Worm (Caenorhabditis elegans): Measurements from ENCODE around the gene sao-1.

sao-1 gene

DNA sequence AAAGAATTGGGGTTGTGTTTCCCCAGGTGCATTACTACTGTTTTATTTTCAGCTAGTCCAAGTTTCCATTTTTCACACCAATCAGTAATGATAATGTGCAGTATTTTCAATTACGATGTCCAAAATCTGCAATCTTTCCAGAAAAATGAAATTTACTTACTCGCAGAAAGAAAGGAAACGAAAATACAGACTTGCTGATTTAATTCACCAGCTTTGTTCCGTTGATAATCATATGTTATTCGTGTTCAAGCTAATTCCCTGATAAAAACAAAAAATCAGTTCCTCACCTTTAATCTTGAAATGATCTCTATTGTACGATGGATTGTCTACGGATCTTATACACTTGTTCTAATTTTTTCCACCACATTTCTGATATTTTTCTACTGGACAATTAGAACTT is 39.9 kb upstream of the sao-1 start, which contains the start of gene srxa-11:
TSS of gene srxa-11 (plus strand) at position 301 of the 400 bp plus-strand sequence.
- TF ChIP-seq sdz-12 (GFP tag; optimal IDR thresholded peaks at IDR 0.05): no peak
- no peak for TF ChIP-seq nhr-77 (tag; optimal IDR thresholded peaks at IDR 0.05)

DNA sequence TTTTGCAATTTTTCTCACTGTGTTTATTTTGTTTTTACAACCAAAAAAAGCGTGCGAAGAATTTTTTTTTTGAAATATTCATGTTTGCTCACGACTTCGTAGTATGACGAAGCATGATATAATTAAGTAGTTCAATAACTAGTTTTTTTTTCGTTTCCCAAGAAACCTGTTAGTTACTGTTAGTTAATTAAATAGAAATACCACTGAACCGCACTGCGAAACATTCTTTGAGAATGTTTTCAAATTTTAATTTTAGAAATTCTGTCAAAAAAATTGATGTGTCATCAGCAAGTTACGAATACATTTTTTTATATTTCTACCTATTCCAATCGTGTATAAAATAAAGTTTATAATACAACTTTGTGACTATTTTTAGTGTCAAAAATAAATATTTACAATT is 37.3 kb upstream of the sao-1 start, which contains the start of gene srxa-12:
TSS of gene srxa-12 (plus strand) at position 301 of the 400 bp plus-strand sequence.
- TF ChIP-seq nhr-77 (tag; optimal IDR thresholded peaks at IDR 0.05) (no peak), tag-97 (GFP tag; IDR thresholded peaks at IDR 0.05) (no peak), ceh-32 (tag; optimal IDR thresholded peaks at IDR 0.05; ENCODE audit: poor library complexity) (no peak), zip-11 (GFP tag; IDR thresholded peaks at IDR 0.05) (no peak)

ce11 chrV:13929503-13929902 is 34.2 kb upstream of the sao-1 start, which contains the start of gene srxa-13:
srxa-13 (plus strand) TSS chrV:13929803.
- no peak for TF ChIP-seq jun-1 (tag; optimal IDR thresholded peaks at IDR 0.05)
- no peak for TF ChIP-seq zfp-2 (tag; optimal IDR thresholded peaks at IDR 0.05)
- TF ChIP-seq ztf-11 (tag; optimal IDR thresholded peaks at IDR 0.05): no peak
- no peak for TF ChIP-seq hlh-30 (tag; optimal IDR thresholded peaks at IDR 0.05; ENCODE audit: insufficient read depth)
- no peak for TF ChIP-seq spr-1 (tag; optimal IDR thresholded peaks at IDR 0.05)
- no peak for TF ChIP-seq nhr-111 (GFP tag; optimal IDR thresholded peaks at IDR 0.05)
- no peak for TF ChIP-seq lim-7 (GFP tag; IDR thresholded peaks at IDR 0.05)
- TF ChIP-seq unc-62 (GFP tag; optimal IDR thresholded peaks at IDR 0.05 in 1 of 2): no peak
- no peak for TF ChIP-seq unc-62 (tag; optimal IDR thresholded peaks at IDR 0.05)
- TF ChIP-seq ZK546.5 (tag; optimal IDR thresholded peaks at IDR 0.05): no peak
- TF ChIP-seq mes-2 (tag; optimal IDR thresholded peaks at IDR 0.05; ENCODE audit: poor library complexity, severe bottlenecking): no peak
- TF ChIP-seq nhr-237 (tag; optimal IDR thresholded peaks at IDR 0.05): no peak
- no peak for TF ChIP-seq attf-4 (tag; optimal IDR thresholded peaks at IDR 0.05)
- TF ChIP-seq nhr-48 (tag; optimal IDR thresholded peaks at IDR 0.05): no peak

- TF ChIP-seq aha-1 (tag) (peak; percentile 18), nhr-25 (tag; optimal IDR thresholded peaks at IDR 0.05; ENCODE audit: borderline replicate concordance, insufficient read depth) (no peak), ztf-11 (tag; optimal IDR thresholded peaks at IDR 0.05) (no peak), set-16 (GFP tag; IDR thresholded peaks at IDR 0.05) (no peak)
Observed at ce11 chrV:13931225-13931624, 32.5 kb upstream of the sao-1 start, which contains the start of gene C06B3.16. C06B3.16 (plus strand) TSS chrV:13931525.

DNA sequence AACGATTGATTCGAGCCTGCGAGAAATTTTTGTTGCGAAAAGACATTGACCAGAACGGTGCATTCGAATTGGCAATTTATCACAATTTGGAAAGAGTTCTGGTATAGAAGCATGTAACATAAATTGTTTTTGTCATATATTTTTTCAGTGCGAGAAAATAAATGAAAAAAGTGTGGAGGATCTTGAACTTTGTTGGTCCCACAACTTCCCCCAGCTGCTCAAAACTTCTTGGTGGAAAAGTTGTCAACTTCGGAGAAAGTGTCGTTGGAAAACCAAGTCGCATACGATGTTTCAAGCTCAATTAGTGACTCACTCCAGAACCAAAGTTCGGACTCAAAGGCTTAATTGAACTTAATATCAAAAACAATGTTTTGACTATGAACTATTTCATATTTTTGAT is 31.8 kb upstream of the sao-1 start:
- TF ChIP-seq ceh-28 (tag; optimal IDR thresholded peaks at IDR 0.05) (no peak), aha-1 (tag) (peak; percentile 94), mes-2 (tag; optimal IDR thresholded peaks at IDR 0.05; ENCODE audit: poor library complexity, severe bottlenecking) (no peak), unc-130 (GFP tag; optimal IDR thresholded peaks at IDR 0.05) (no peak), Y105C5A.15 (GFP tag; IDR thresholded peaks at IDR 0.05) (no peak), lin-29 (GFP tag; IDR thresholded peaks at IDR 0.05) (no peak), ztf-11 (tag; optimal IDR thresholded peaks at IDR 0.05) (no peak), unc-62 (GFP tag; optimal IDR thresholded peaks at IDR 0.05 in 1 of 2) (peak in 1 of 2 experiments; percentile 34), unc-62 (tag; optimal IDR thresholded peaks at IDR 0.05) (no peak), zfp-2 (tag; optimal IDR thresholded peaks at IDR 0.05) (no peak), dmd-8 (GFP tag; IDR thresholded peaks at IDR 0.05) (no peak), nhr-48 (tag; optimal IDR thresholded peaks at IDR 0.05) (no peak), D1046.2 (GFP tag; IDR thresholded peaks at IDR 0.05) (no peak), mdl-1 (tag; optimal IDR thresholded peaks at IDR 0.05) (no peak), F26F4.8 (GFP tag; conservative IDR thresholded peaks at IDR 0.05) (no peak), mxl-3 (GFP tag; optimal IDR thresholded peaks at IDR 0.05) (no peak)

ce11 chrV:13934545-13934944 is 29.2 kb upstream of the sao-1 start, which contains the start of gene R10D12.1:
R10D12.1 (minus strand) TSS chrV:13934645.
- TF ChIP-seq Y48G9A.11 (GFP tag; IDR thresholded peaks at IDR 0.05) (no peak), mxl-2 (GFP tag; conservative IDR thresholded peaks at IDR 0.05) (no peak), ceh-32 (tag; optimal IDR thresholded peaks at IDR 0.05; ENCODE audit: poor library complexity) (no peak), unc-130 (GFP tag; optimal IDR thresholded peaks at IDR 0.05) (no peak), daf-8 (GFP tag; IDR thresholded peaks at IDR 0.05) (no peak), hlh-30 (tag; optimal IDR thresholded peaks at IDR 0.05; ENCODE audit: insufficient read depth) (peak; percentile 7), nhr-28 (tag; optimal IDR thresholded peaks at IDR 0.05) (peak; percentile 19), F44E2.7 (GFP tag; IDR thresholded peaks at IDR 0.05) (no peak), nhr-102 (tag; optimal IDR thresholded peaks at IDR 0.05) (no peak)

All from whole organism, L4 larva.